Worm (Caenorhabditis elegans) whole organism, mixed stage, embryonic: ENCODE results near the gene dgk-2.

ENCODE experiments used
- drap-1 ChIP-seq: fragments of 200-800 bp; sonication (Bioruptor generic); optimal IDR thresholded peaks from 3 replicates; lab custom pipeline; 2018; ENCODE audit warnings: mild to moderate bottlenecking, missing genetic modification characterization, missing compliant biosample characterization
- unc-62 ChIP-seq: fragments of 150-350 bp; optimal IDR thresholded peaks from 2 replicates; lab custom pipeline; 2014; ENCODE audit warnings: missing biosample characterization, missing genetic modification reagents, missing genetic modification characterization

DNA sequence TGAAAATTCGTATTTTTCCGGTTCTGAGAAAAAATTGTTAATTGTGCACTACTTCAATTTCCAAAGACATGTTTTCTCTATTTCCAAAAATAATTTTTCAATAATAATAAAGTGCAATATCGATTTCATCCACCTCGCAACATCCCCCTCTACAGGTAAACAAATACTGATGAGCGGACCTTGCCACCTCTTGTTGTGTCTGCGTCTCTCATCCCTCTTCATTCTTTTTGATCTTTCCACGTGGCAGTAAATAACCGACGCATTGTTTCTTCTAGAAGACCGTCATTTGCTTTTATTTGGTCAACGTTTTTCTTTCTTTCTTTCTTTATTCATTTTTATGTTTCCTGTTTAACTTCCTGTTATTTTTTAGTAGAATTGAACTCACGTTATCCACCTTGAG lies 929 bp downstream of the dgk-2 start:
- no peak for TF ChIP-seq drap-1 (GFP tag; lab: Kevin White, UChicago)
- no peak for TF ChIP-seq unc-62 (GFP tag; lab: Kevin White, UChicago)
